Worm (Caenorhabditis elegans) whole organism, young adult: ENCODE results near the gene unc-7.

Experiments
- C06A6.2 ChIP-seq: fragments of 200-800 bp; sonication (Bioruptor generic); conservative IDR thresholded peaks from 2 replicates; pipeline ENCODE4 v1.3.6; 2022; ENCODE audit warnings: missing genetic modification characterization, missing compliant biosample characterization
- F33H1.4 ChIP-seq: fragments of 200-800 bp; sonication (Bioruptor generic); IDR thresholded peaks from 2 replicates; pipeline ENCODE4 v1.3.6; 2022; ENCODE audit warnings: missing genetic modification reagents, missing genetic modification characterization, missing compliant biosample characterization
- F49E8.2 ChIP-seq: sonication (generic microtip); optimal IDR thresholded peaks from 3 replicates; lab custom pipeline; 2017; ENCODE audit warnings: missing genetic modification characterization, mild to moderate bottlenecking, missing compliant biosample characterization, antibody characterized with exemption, moderate library complexity; ENCODE audit not compliant: insufficient read depth
- F55B11.4 ChIP-seq: sonication (generic microtip); optimal IDR thresholded peaks from 2 replicates; lab custom pipeline; 2016; ENCODE audit warnings: missing compliant biosample characterization, missing genetic modification characterization, borderline replicate concordance; ENCODE audit not compliant: insufficient read depth
- F57C9.4 ChIP-seq: sonication (generic microtip); optimal IDR thresholded peaks from 2 replicates; lab custom pipeline; 2017; ENCODE audit warnings: mild to moderate bottlenecking, missing genetic modification characterization, missing compliant biosample characterization
- T07F8.4 ChIP-seq: sonication (generic microtip); optimal IDR thresholded peaks from 2 replicates; lab custom pipeline; 2016; ENCODE audit warnings: mild to moderate bottlenecking, missing genetic modification characterization, moderate library complexity, missing compliant biosample characterization
- Y67H2A.10 ChIP-seq: fragments of 200-800 bp; sonication (Bioruptor generic); conservative IDR thresholded peaks from 2 replicates; pipeline ENCODE4 v1.3.6; 2022; ENCODE audit warnings: missing genetic modification reagents, missing genetic modification characterization, missing compliant biosample characterization
- Y95B8A.8 ChIP-seq: fragments of 200-800 bp; sonication (Bioruptor generic); IDR thresholded peaks from 2 replicates; pipeline ENCODE4 v1.3.6; 2022; ENCODE audit warnings: missing genetic modification reagents, missing genetic modification characterization, missing compliant biosample characterization
- ZK185.1 ChIP-seq: sonication (generic microtip); optimal IDR thresholded peaks from 2 replicates; lab custom pipeline; 2016; ENCODE audit warnings: mild to moderate bottlenecking, missing genetic modification characterization, missing compliant biosample characterization; ENCODE audit not compliant: poor library complexity, severe bottlenecking
- ama-1 ChIP-seq, 3 experiments: fragments of 150-350 bp in 1 of 3; sonication (generic microtip) in 2 of 3; optimal IDR thresholded peaks; 2 replicates each; lab custom pipeline; 2014 to 2018; ENCODE audit warnings: missing biosample characterization in 2 of 3, missing genetic modification characterization in 2 of 3, missing genetic modification reagents in 2 of 3
- aptf-2 ChIP-seq: fragments of 200-800 bp; sonication (Bioruptor generic); conservative IDR thresholded peaks from 2 replicates; pipeline ENCODE4 v1.3.6; 2022; ENCODE audit warnings: missing genetic modification reagents, missing genetic modification characterization, missing compliant biosample characterization
- atf-7 ChIP-seq: sonication (generic microtip); optimal IDR thresholded peaks from 2 replicates; lab custom pipeline; 2017; ENCODE audit warnings: mild to moderate bottlenecking, missing genetic modification characterization, missing compliant biosample characterization
- attf-5 ChIP-seq: fragments of 200-800 bp; sonication (Bioruptor generic); optimal IDR thresholded peaks from 2 replicates; lab custom pipeline; 2018; ENCODE audit warnings: mild to moderate bottlenecking, missing genetic modification characterization, missing compliant biosample characterization
- bed-2 ChIP-seq: fragments of 200-800 bp; sonication (Bioruptor generic); IDR thresholded peaks from 2 replicates; pipeline ENCODE4 v1.3.6; 2022; ENCODE audit warnings: missing genetic modification reagents, missing genetic modification characterization, missing compliant biosample characterization
- ceh-40 ChIP-seq: fragments of 200-800 bp; sonication (Bioruptor generic); IDR thresholded peaks from 2 replicates; pipeline ENCODE4 v1.3.6; 2022; ENCODE audit warnings: missing genetic modification characterization, missing compliant biosample characterization
- ceh-91 ChIP-seq: fragments of 200-800 bp; sonication (Bioruptor generic); IDR thresholded peaks from 2 replicates; pipeline ENCODE4 v1.3.6; 2022; ENCODE audit warnings: missing genetic modification reagents, missing genetic modification characterization, missing compliant biosample characterization
- ets-4 ChIP-seq: fragments of 200-800 bp; sonication (Bioruptor generic); optimal IDR thresholded peaks from 2 replicates; lab custom pipeline; 2018; ENCODE audit warnings: mild to moderate bottlenecking, missing genetic modification characterization, missing compliant biosample characterization
- fkh-3 ChIP-seq: sonication (generic microtip); optimal IDR thresholded peaks from 2 replicates; lab custom pipeline; 2016; ENCODE audit warnings: mild to moderate bottlenecking, missing genetic modification characterization, missing compliant biosample characterization
- gei-17 ChIP-seq: fragments of 200-800 bp; sonication (Bioruptor generic); optimal IDR thresholded peaks from 2 replicates; lab custom pipeline; 2018; ENCODE audit warnings: mild to moderate bottlenecking, missing genetic modification characterization, missing compliant biosample characterization
- hlh-12 ChIP-seq: sonication (generic microtip); optimal IDR thresholded peaks from 2 replicates; lab custom pipeline; 2016; ENCODE audit warnings: missing genetic modification characterization, missing compliant biosample characterization
- hmg-1.2 ChIP-seq: fragments of 200-800 bp; sonication (Bioruptor generic); IDR thresholded peaks from 2 replicates; pipeline ENCODE4 v1.3.6; 2022; ENCODE audit warnings: missing genetic modification reagents, missing genetic modification characterization, missing compliant biosample characterization
- hmg-20 ChIP-seq: fragments of 200-800 bp; sonication (Bioruptor generic); IDR thresholded peaks from 2 replicates; pipeline ENCODE4 v1.3.6; 2022; ENCODE audit warnings: missing genetic modification reagents, missing genetic modification characterization, missing compliant biosample characterization
- madf-6 ChIP-seq: fragments of 200-800 bp; sonication (Bioruptor generic); IDR thresholded peaks from 2 replicates; pipeline ENCODE4 v1.3.6; 2022; ENCODE audit warnings: missing genetic modification reagents, missing genetic modification characterization, missing compliant biosample characterization
- madf-8 ChIP-seq: fragments of 200-800 bp; sonication (Bioruptor generic); conservative IDR thresholded peaks from 2 replicates; pipeline ENCODE4 v1.3.6; 2022; ENCODE audit warnings: missing genetic modification reagents, missing genetic modification characterization, missing compliant biosample characterization
- mxl-1 ChIP-seq: sonication (generic microtip); optimal IDR thresholded peaks from 2 replicates; lab custom pipeline; 2016; ENCODE audit warnings: missing genetic modification characterization, missing compliant biosample characterization
- nfya-2 ChIP-seq: fragments of 200-800 bp; sonication (Bioruptor generic); IDR thresholded peaks from 2 replicates; pipeline ENCODE4 v1.3.6; 2022; ENCODE audit warnings: missing genetic modification reagents, missing genetic modification characterization, missing compliant biosample characterization
- nfyb-1 ChIP-seq: fragments of 200-800 bp; sonication (Bioruptor generic); IDR thresholded peaks from 2 replicates; pipeline ENCODE4 v1.3.6; 2022; ENCODE audit warnings: missing genetic modification reagents, missing genetic modification characterization, missing compliant biosample characterization
- nhr-179 ChIP-seq: sonication (generic microtip); optimal IDR thresholded peaks from 2 replicates; lab custom pipeline; 2016; ENCODE audit warnings: mild to moderate bottlenecking, missing genetic modification characterization, missing compliant biosample characterization
- nhr-80 ChIP-seq: sonication (generic microtip); optimal IDR thresholded peaks from 2 replicates; lab custom pipeline; 2016; ENCODE audit warnings: missing genetic modification characterization, missing compliant biosample characterization
- pbrm-1 ChIP-seq: fragments of 200-800 bp; sonication (Bioruptor generic); IDR thresholded peaks from 2 replicates; pipeline ENCODE4 v1.3.6; 2022; ENCODE audit warnings: missing genetic modification reagents, missing genetic modification characterization, missing compliant biosample characterization
- rec-8 ChIP-seq, 2 experiments: sonication (generic microtip); optimal IDR thresholded peaks; 2 replicates each; lab custom pipeline; 2016; ENCODE audit warnings: mild to moderate bottlenecking in 2 of 2, missing genetic modification characterization in 2 of 2, missing genetic modification reagents in 2 of 2, missing genotype in 2 of 2, missing biosample characterization in 1 of 2, missing compliant biosample characterization in 1 of 2, moderate library complexity in 1 of 2
- repo-1 ChIP-seq: sonication (generic microtip); optimal IDR thresholded peaks from 2 replicates; lab custom pipeline; 2017; ENCODE audit warnings: mild to moderate bottlenecking, missing genetic modification characterization, missing compliant biosample characterization
- rpc-1 ChIP-seq, 2 experiments: fragments of 150-350 bp in 1 of 2; sonication (generic microtip) in 1 of 2; optimal IDR thresholded peaks; 2 replicates each; lab custom pipeline; 2014 to 2018; ENCODE audit warnings: missing biosample characterization in 1 of 2, missing genetic modification characterization in 1 of 2, missing genetic modification reagents in 1 of 2, missing genotype in 1 of 2
- snpc-1.3 ChIP-seq: sonication (generic microtip); optimal IDR thresholded peaks from 2 replicates; lab custom pipeline; 2017; ENCODE audit warnings: missing genetic modification characterization, mild to moderate bottlenecking, missing compliant biosample characterization, antibody characterized with exemption, moderate library complexity, missing genotype, missing genetic modification reagents; ENCODE audit not compliant: insufficient read depth
- somi-1 ChIP-seq: fragments of 200-800 bp; sonication (Bioruptor generic); optimal IDR thresholded peaks from 2 replicates; lab custom pipeline; 2018; ENCODE audit warnings: mild to moderate bottlenecking, missing genetic modification characterization, missing compliant biosample characterization
- sptf-2 ChIP-seq: fragments of 200-800 bp; sonication (Bioruptor generic); optimal IDR thresholded peaks from 2 replicates; lab custom pipeline; 2018; ENCODE audit warnings: mild to moderate bottlenecking, missing genetic modification characterization, missing compliant biosample characterization
- tbx-9 ChIP-seq: sonication (generic microtip); optimal IDR thresholded peaks from 2 replicates; lab custom pipeline; 2016; ENCODE audit warnings: borderline replicate concordance, missing genetic modification characterization, inconsistent platforms, missing compliant biosample characterization
- unc-130 ChIP-seq: sonication (generic microtip); optimal IDR thresholded peaks from 2 replicates; lab custom pipeline; 2016; ENCODE audit warnings: missing genetic modification reagents, missing genetic modification characterization, missing compliant biosample characterization
- xnd-1 ChIP-seq: sonication (generic microtip); optimal IDR thresholded peaks from 2 replicates; lab custom pipeline; 2016; ENCODE audit warnings: missing genotype, missing genetic modification reagents, missing genetic modification characterization, missing compliant biosample characterization
- ztf-18 ChIP-seq: sonication (generic microtip); optimal IDR thresholded peaks from 2 replicates; lab custom pipeline; 2016; ENCODE audit warnings: missing genotype, mild to moderate bottlenecking, missing genetic modification characterization, missing compliant biosample characterization
- ztf-22 ChIP-seq: fragments of 200-800 bp; sonication (Bioruptor generic); optimal IDR thresholded peaks from 2 replicates; lab custom pipeline; 2018; ENCODE audit warnings: mild to moderate bottlenecking, missing genetic modification characterization, moderate library complexity, missing compliant biosample characterization
- ztf-25 ChIP-seq: fragments of 200-800 bp; sonication (Bioruptor generic); IDR thresholded peaks from 2 replicates; pipeline ENCODE4 v1.3.6; 2022; ENCODE audit warnings: missing genetic modification reagents, missing genetic modification characterization, missing compliant biosample characterization
- ztf-26 ChIP-seq: sonication (generic microtip); optimal IDR thresholded peaks from 2 replicates; lab custom pipeline; 2017; ENCODE audit warnings: missing genetic modification characterization, missing compliant biosample characterization
- ztf-28 ChIP-seq: fragments of 200-800 bp; sonication (Bioruptor generic); IDR thresholded peaks from 2 replicates; pipeline ENCODE4 v1.3.6; 2022; ENCODE audit warnings: missing genetic modification reagents, missing genetic modification characterization, missing compliant biosample characterization

unc-7 gene

DNA sequence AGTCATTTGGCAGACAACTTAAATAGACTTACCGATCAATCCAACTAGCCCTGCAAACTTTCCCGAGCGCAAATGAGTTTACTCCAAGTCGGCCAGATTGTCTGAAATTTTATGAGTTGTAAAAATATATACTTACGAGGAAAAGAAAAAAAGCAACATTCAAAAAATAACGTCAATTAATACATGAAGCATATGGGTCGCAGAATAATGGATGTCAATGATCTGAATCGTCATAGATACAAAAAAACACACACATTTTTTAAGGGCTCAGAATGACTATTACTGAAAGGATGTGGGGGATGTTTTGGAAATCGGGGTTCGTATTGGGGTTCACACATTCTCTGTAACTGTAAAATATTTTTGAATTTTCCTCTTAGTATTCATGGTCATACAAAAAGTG is at the start of gene unc-7:
Gene unc-7 (minus strand): TSS at position 101 of the 400 bp plus-strand sequence.
- TF ChIP-seq attf-5 (GFP tag; lab: Kevin White, UChicago) (no peak), ztf-25 (GFP tag; lab: Robert Waterston, UW) (no peak), C06A6.2 (GFP tag; lab: Robert Waterston, UW) (no peak), ama-1 (optimal IDR thresholded peaks at IDR 0.05; lab: Kevin White, UChicago) (no peak), ama-1 (GFP tag; optimal IDR thresholded peaks at IDR 0.05; lab: Kevin White, UChicago) (no peak), nhr-179 (tag; lab: Kevin White, UChicago) (no peak), pbrm-1 (GFP tag; lab: Robert Waterston, UW) (no peak), hmg-20 (GFP tag; lab: Robert Waterston, UW) (no peak), ztf-22 (GFP tag; lab: Kevin White, UChicago) (no peak), ZK185.1 (no peak), Y95B8A.8 (no peak), rpc-1 (optimal IDR thresholded peaks at IDR 0.05; lab: Kevin White, UChicago) (no peak), rpc-1 (tag; optimal IDR thresholded peaks at IDR 0.05; lab: Kevin White, UChicago) (no peak), somi-1 (GFP tag; lab: Kevin White, UChicago) (no peak), snpc-1.3 (tag; lab: Kevin White, UChicago) (no peak), bed-2 (GFP tag; lab: Robert Waterston, UW) (no peak), madf-6 (GFP tag; lab: Robert Waterston, UW) (no peak), nfya-2 (no peak), gei-17 (GFP tag; lab: Kevin White, UChicago) (no peak), fkh-3 (no peak), hmg-1.2 (no peak)

DNA sequence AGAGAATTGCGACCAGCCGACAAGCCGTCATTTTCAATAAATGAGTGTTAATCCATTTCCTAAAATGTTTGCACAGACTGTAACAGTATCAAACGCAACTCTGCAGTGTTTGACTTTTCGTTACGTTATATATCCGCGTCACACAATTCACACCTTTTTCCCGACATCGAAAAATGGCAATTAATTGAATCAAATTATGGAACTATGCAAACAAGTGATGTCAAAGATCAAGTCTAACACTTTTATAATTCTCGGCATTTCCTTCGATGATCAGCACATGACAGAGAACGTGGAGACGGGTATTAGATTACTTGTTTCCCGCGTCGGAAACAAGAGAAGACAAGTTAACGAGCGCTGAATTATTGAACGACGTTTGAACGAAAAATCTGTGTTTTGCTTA is 46.7 kb upstream of the unc-7 start, which contains the start of gene phat-6:
Gene phat-6 (minus strand): TSS at position 101 of the 400 bp plus-strand sequence.
- TF ChIP-seq ztf-26 (tag; lab: Kevin White, UChicago), result no peak
- no peak for TF ChIP-seq ceh-40 (GFP tag; lab: Robert Waterston, UW)
- TF ChIP-seq nfya-2, result no peak
- no peak for TF ChIP-seq F49E8.2 (tag; lab: Kevin White, UChicago)
- no peak for TF ChIP-seq madf-8 (GFP tag; lab: Robert Waterston, UW)
- no peak for TF ChIP-seq Y95B8A.8
- no peak for TF ChIP-seq ztf-28 (GFP tag; lab: Robert Waterston, UW)
- TF ChIP-seq F55B11.4 (tag; lab: Kevin White, UChicago), result no peak
- no peak for TF ChIP-seq rec-8 (tag; optimal IDR thresholded peaks at IDR 0.05; lab: Kevin White, UChicago)
- no peak for TF ChIP-seq hlh-12 (tag; lab: Kevin White, UChicago)
- TF ChIP-seq repo-1, result no peak

DNA sequence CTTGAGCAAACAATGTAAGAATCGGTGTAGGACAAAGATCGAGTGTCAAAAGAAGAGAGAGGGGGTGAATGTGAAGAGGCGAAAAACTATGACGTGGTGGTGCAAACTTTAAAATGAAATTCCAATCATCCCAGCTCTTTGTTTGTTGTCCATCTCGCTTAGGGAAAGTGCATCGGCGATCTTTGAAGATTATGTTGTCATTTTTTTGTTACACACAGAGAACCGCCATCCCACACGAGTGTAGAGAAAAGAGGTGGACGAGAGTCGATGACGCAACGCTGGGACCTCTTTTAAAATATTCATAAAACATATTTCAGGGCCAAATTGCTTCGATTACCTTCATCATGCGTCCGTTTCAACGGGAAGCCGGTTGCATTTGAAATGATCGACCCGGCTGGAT is 43.8 kb upstream of the unc-7 start:
- TF ChIP-seq ztf-18 (tag; lab: Kevin White, UChicago), result no peak
- TF ChIP-seq nhr-80 (tag; lab: Kevin White, UChicago), result no peak
- TF ChIP-seq F57C9.4, result no peak
- no peak for TF ChIP-seq Y67H2A.10 (GFP tag; lab: Robert Waterston, UW)
- no peak for TF ChIP-seq F33H1.4 (GFP tag; lab: Robert Waterston, UW)
- TF ChIP-seq tbx-9 (tag; lab: Kevin White, UChicago), result no peak
- TF ChIP-seq atf-7 (tag; lab: Kevin White, UChicago), result no peak
- no peak for TF ChIP-seq unc-130
- no peak for TF ChIP-seq ets-4
- TF ChIP-seq ceh-91 (GFP tag; lab: Robert Waterston, UW), result no peak
- no peak for TF ChIP-seq sptf-2 (GFP tag; lab: Kevin White, UChicago)
- TF ChIP-seq xnd-1 (tag; lab: Kevin White, UChicago), result no peak
- TF ChIP-seq nfyb-1 (GFP tag; lab: Robert Waterston, UW), result no peak
- no peak for TF ChIP-seq mxl-1 (tag; lab: Kevin White, UChicago)
- no peak for TF ChIP-seq T07F8.4
- TF ChIP-seq ZK185.1, result no peak
- no peak for TF ChIP-seq aptf-2 (GFP tag; lab: Robert Waterston, UW)
